Worm (Caenorhabditis elegans): ENCODE results near the gene F08D12.3.

DNA sequence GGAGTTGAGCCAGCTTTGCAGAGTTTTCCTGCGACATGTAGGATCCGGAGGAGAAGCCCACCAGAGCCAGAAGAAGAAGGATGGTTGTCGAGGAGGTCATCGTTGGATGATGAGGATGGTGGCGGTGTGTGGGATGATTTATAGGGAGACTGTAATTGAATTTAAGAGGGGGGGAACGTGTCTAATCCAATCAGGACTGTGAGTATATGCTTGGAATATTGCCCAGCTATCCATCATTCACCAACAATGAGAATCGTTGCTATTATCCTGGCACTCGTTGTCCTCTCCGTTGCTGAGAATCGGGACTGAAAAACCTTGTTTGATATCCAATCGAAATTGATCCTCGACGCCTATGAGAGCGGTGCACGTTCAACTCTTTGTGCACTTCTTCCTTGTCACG lies 46.7 kb downstream of the F08D12.3 start, which contains the start of gene K12H6.5:
- TF ChIP-seq tbx-37 (GFP tag; conservative IDR thresholded peaks at IDR 0.05) (no peak), ama-1 (optimal IDR thresholded peaks at IDR 0.05) (no peak), F13C5.2 (tag; optimal IDR thresholded peaks at IDR 0.05) (no peak), flt-1 (GFP tag; IDR thresholded peaks at IDR 0.05) (no peak), ets-7 (tag; optimal IDR thresholded peaks at IDR 0.05) (no peak), ceh-36 (tag; optimal IDR thresholded peaks at IDR 0.05) (no peak), pes-1 (GFP tag; IDR thresholded peaks at IDR 0.05) (no peak), hnd-1 (tag; optimal IDR thresholded peaks at IDR 0.05) (no peak)
